Worm (Caenorhabditis elegans) whole organism, L1 larva: ENCODE data around the gene klf-1.

Experiments
- Y116A8C.19 ChIP-seq: sonication (generic microtip); optimal IDR thresholded peaks from 2 replicates; lab custom pipeline; 2016; ENCODE audit warnings: missing compliant biosample characterization, missing genetic modification characterization, borderline replicate concordance
- lin-13 ChIP-seq: fragments of 150-350 bp; optimal IDR thresholded peaks from 2 replicates; lab custom pipeline; 2014; ENCODE audit warnings: missing biosample characterization, missing genetic modification reagents, missing genetic modification characterization
- mep-1 ChIP-seq: fragments of 150-350 bp; optimal IDR thresholded peaks from 2 replicates; lab custom pipeline; 2014; ENCODE audit warnings: missing biosample characterization, missing genetic modification characterization
- nhr-19 ChIP-seq: fragments of 200-800 bp; sonication (Bioruptor generic); conservative IDR thresholded peaks from 2 replicates; pipeline ENCODE4 v1.3.6; 2022; ENCODE audit warnings: missing genetic modification characterization, missing compliant biosample characterization
- snu-23 ChIP-seq: sonication (generic microtip); optimal IDR thresholded peaks from 2 replicates; lab custom pipeline; 2016; ENCODE audit warnings: missing genetic modification characterization, missing compliant biosample characterization
- tbx-2 ChIP-seq: sonication (generic microtip); optimal IDR thresholded peaks from 2 replicates; lab custom pipeline; 2016; ENCODE audit warnings: missing genetic modification characterization, missing compliant biosample characterization
- unc-30 ChIP-seq: sonication (generic microtip); optimal IDR thresholded peaks from 2 replicates; lab custom pipeline; 2017; ENCODE audit warnings: missing biosample characterization, missing genetic modification characterization
- vab-15 ChIP-seq: sonication (generic microtip); optimal IDR thresholded peaks from 2 replicates; lab custom pipeline; 2017; ENCODE audit warnings: missing genotype, mild to moderate bottlenecking, missing genetic modification characterization, missing compliant biosample characterization

DNA sequence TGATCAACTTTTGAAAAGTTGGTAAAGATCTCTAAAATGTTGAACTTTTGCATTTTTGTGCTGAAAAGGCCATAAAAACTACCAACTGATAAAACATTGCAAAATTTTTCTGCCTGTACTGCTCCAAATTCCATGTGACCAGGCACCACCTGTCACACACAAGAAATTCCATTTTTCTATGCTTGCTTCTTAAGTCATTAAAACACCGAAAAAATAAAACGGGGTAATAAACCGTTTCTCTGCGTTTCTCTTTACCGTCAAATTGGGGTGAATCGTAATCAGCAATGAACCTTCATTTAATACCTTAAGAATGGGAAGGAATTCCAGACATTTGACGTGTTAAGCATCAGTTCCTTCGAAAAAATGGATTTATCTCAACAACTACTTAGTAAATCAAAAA, 4.4 kb upstream of the klf-1 start:
- no peak for TF ChIP-seq snu-23
- no peak for TF ChIP-seq unc-30
- no peak for TF ChIP-seq tbx-2
- no peak for TF ChIP-seq mep-1
- no peak for TF ChIP-seq vab-15 (tag; lab: Kevin White, UChicago)
- no peak for TF ChIP-seq Y116A8C.19 (tag; lab: Kevin White, UChicago)
- TF ChIP-seq lin-13 (GFP tag; lab: Kevin White, UChicago): no peak
- no peak for TF ChIP-seq nhr-19
